Fruit fly (Drosophila melanogaster) whole organism: ENCODE results near the gene beat-Va.

Experiments used
- EcR ChIP-seq, 2 experiments: fragments of >200 bp; optimal IDR thresholded peaks; 2 replicates each; lab custom pipeline; 2017; ENCODE audit warnings: missing biosample characterization in 2 of 2, missing genetic modification characterization in 2 of 2, missing genetic modification reagents in 2 of 2
- pan ChIP-seq: fragments of >200 bp; optimal IDR thresholded peaks from 2 replicates; lab custom pipeline; 2017

DNA sequence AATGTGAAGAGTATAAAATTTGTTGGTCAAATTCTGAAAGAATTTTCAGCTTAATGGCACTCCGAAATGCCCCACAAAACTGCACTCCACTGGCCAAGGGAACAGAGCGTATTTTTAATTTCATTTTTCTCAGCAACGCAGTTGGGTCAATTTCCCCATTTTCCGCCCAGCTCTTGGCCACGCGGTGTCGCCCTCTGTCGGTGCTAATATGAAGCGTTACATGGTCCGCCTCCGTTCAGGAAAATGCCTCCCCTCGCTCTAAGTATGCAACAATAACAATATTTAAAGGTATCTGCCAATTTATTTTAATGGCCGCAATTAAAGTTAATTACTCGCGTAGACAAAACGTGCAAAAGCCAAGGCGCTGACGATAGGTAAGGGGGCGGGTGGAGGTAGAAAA is 44.9 kb downstream of the beat-Va start:
- TF ChIP-seq EcR (GFP tag; optimal IDR thresholded peaks at IDR 0.05; lab: Kevin White, UChicago) (no peak), pan (lab: Kevin White, UChicago) (no peak)
